Worm (Caenorhabditis elegans) whole organism, L1 larva: Measurements from ENCODE around the gene F13H8.3.

Experiments used
- pqm-1 ChIP-seq: sonication (generic microtip); optimal IDR thresholded peaks from 3 replicates; lab custom pipeline; 2017; ENCODE audit warnings: missing biosample characterization, missing genetic modification characterization
- tbx-2 ChIP-seq: sonication (generic microtip); optimal IDR thresholded peaks from 2 replicates; lab custom pipeline; 2016; ENCODE audit warnings: missing genetic modification characterization, missing compliant biosample characterization
- unc-62 ChIP-seq: fragments of 150-350 bp; optimal IDR thresholded peaks from 2 replicates; lab custom pipeline; 2014; ENCODE audit warnings: missing biosample characterization, missing genetic modification reagents, missing genetic modification characterization

DNA sequence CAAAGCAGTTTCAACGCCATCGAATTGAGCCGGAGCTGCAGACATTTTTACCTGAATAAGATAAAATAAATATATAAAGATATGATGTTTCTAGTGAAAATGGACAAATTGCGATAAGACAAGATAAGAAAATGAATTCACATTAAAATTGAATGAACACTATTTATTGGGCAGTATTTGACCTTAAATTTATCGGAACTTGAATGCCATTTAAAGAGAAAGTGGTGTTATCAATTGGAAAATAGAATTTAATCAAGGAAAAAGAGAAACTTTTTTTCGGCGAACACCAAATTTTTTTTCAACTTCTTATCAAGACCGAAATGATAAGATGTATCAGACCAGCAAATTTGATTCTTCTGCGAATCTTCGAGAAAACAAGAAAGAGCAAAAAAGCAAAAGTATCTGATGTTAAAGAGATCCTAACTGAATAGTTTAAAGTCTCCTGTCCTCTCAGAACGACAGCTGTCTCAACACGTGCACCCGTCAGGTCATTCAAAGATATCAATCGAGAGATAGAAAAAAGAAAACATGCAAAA is 26.3 kb downstream of the F13H8.3 start, which contains the start of gene upb-1:
- TF ChIP-seq tbx-2 (tag; lab: Kevin White, UChicago): no peak
- no peak for TF ChIP-seq pqm-1 (tag; lab: Kevin White, UChicago)
- no peak for TF ChIP-seq unc-62 (GFP tag; lab: Kevin White, UChicago)
